Worm (Caenorhabditis elegans) whole organism, L3 larva: ENCODE measurements around the gene C12D8.13.

Experiments used
- R02D3.7 ChIP-seq: fragments of 150-350 bp; optimal IDR thresholded peaks from 2 replicates; lab custom pipeline; 2014; ENCODE audit warnings: missing biosample characterization, missing genetic modification characterization
- ZK546.5 ChIP-seq: sonication (generic microtip); optimal IDR thresholded peaks from 2 replicates; lab custom pipeline; 2017; ENCODE audit warnings: missing biosample characterization, missing genetic modification characterization
- aly-2 ChIP-seq: fragments of 150-350 bp; optimal IDR thresholded peaks from 2 replicates; lab custom pipeline; 2014; ENCODE audit warnings: missing biosample characterization, missing genetic modification characterization
- ama-1 ChIP-seq: fragments of 150-350 bp; optimal IDR thresholded peaks from 2 replicates; lab custom pipeline; 2018
- ceh-16 ChIP-seq: sonication (generic microtip); optimal IDR thresholded peaks from 2 replicates; lab custom pipeline; 2017; ENCODE audit warnings: missing biosample characterization, missing genetic modification characterization
- ceh-28 ChIP-seq: fragments of 150-350 bp; optimal IDR thresholded peaks from 2 replicates; lab custom pipeline; 2014; ENCODE audit warnings: missing biosample characterization, missing genetic modification reagents, missing genetic modification characterization
- ceh-82 ChIP-seq: fragments of 150-350 bp; optimal IDR thresholded peaks from 2 replicates; lab custom pipeline; 2014; ENCODE audit warnings: missing biosample characterization, missing genetic modification characterization
- daf-12 ChIP-seq: fragments of 150-350 bp; optimal IDR thresholded peaks from 2 replicates; lab custom pipeline; 2014; ENCODE audit warnings: missing biosample characterization, missing genetic modification reagents, missing genetic modification characterization
- egl-27 ChIP-seq: sonication (generic microtip); optimal IDR thresholded peaks from 4 replicates; lab custom pipeline; 2017; ENCODE audit warnings: missing biosample characterization, missing genetic modification reagents, missing genetic modification characterization
- egl-5 ChIP-seq: fragments of 150-350 bp; optimal IDR thresholded peaks from 2 replicates; lab custom pipeline; 2017; ENCODE audit warnings: missing biosample characterization, missing genetic modification reagents, missing genetic modification characterization, inconsistent platforms
- elt-1 ChIP-seq: fragments of 150-350 bp; optimal IDR thresholded peaks from 2 replicates; lab custom pipeline; 2014; ENCODE audit warnings: missing biosample characterization, missing genetic modification characterization
- elt-2 ChIP-seq: sonication (generic microtip); optimal IDR thresholded peaks from 2 replicates; lab custom pipeline; 2016; ENCODE audit warnings: missing genetic modification reagents, mild to moderate bottlenecking, missing genetic modification characterization, missing compliant biosample characterization
- elt-3 ChIP-seq, 3 experiments: fragments of 150-350 bp in 1 of 3; sonication (generic microtip) in 2 of 3; optimal IDR thresholded peaks; 2 replicates in 2 of 3; 4 replicates in 1 of 3; lab custom pipeline; 2014 to 2017; ENCODE audit warnings: missing biosample characterization in 3 of 3, missing genetic modification characterization in 3 of 3
- eor-1 ChIP-seq, 2 experiments: fragments of 150-350 bp; optimal IDR thresholded peaks; 2 replicates each; lab custom pipeline; 2014 to 2018; ENCODE audit warnings: missing biosample characterization in 2 of 2, missing genetic modification characterization in 2 of 2
- fkh-10 ChIP-seq: sonication (generic microtip); optimal IDR thresholded peaks from 2 replicates; lab custom pipeline; 2017; ENCODE audit warnings: missing biosample characterization, missing genetic modification reagents, missing genetic modification characterization
- fkh-2 ChIP-seq: fragments of 150-350 bp; optimal IDR thresholded peaks from 2 replicates; lab custom pipeline; 2014; ENCODE audit warnings: missing biosample characterization, missing genetic modification reagents, missing genetic modification characterization
- fos-1 ChIP-seq: fragments of 150-350 bp; optimal IDR thresholded peaks from 2 replicates; lab custom pipeline; 2014; ENCODE audit warnings: missing biosample characterization, missing genetic modification characterization
- hmg-11 ChIP-seq: sonication (generic microtip); optimal IDR thresholded peaks from 2 replicates; lab custom pipeline; 2016; ENCODE audit warnings: missing genetic modification characterization, missing compliant biosample characterization
- jun-1 ChIP-seq: fragments of 150-350 bp; optimal IDR thresholded peaks from 2 replicates; lab custom pipeline; 2014; ENCODE audit warnings: missing biosample characterization, missing genetic modification reagents, missing genetic modification characterization
- lin-15B ChIP-seq: fragments of 150-350 bp; optimal IDR thresholded peaks from 2 replicates; lab custom pipeline; 2014; ENCODE audit warnings: missing biosample characterization, missing genetic modification characterization
- lsy-12 ChIP-seq: sonication (generic microtip); optimal IDR thresholded peaks from 2 replicates; lab custom pipeline; 2016; ENCODE audit warnings: mild to moderate bottlenecking, missing genetic modification characterization, missing compliant biosample characterization
- mdl-1 ChIP-seq: fragments of 150-350 bp; optimal IDR thresholded peaks from 2 replicates; lab custom pipeline; 2014; ENCODE audit warnings: missing biosample characterization, missing genetic modification characterization
- mml-1 ChIP-seq: fragments of 150-350 bp; sonication (generic microtip); optimal IDR thresholded peaks from 3 replicates; lab custom pipeline; 2014; ENCODE audit warnings: missing biosample characterization, missing genetic modification characterization
- nfya-1 ChIP-seq: sonication (generic microtip); optimal IDR thresholded peaks from 2 replicates; lab custom pipeline; 2017; ENCODE audit warnings: missing genetic modification characterization, mild to moderate bottlenecking, missing compliant biosample characterization, antibody characterized with exemption, moderate library complexity; ENCODE audit not compliant: insufficient read depth
- nhr-11 ChIP-seq: fragments of 150-350 bp; optimal IDR thresholded peaks from 2 replicates; lab custom pipeline; 2014; ENCODE audit warnings: missing biosample characterization, missing genetic modification characterization
- nhr-12 ChIP-seq: fragments of 150-350 bp; optimal IDR thresholded peaks from 2 replicates; lab custom pipeline; 2014; ENCODE audit warnings: missing biosample characterization, missing genetic modification characterization
- nhr-23 ChIP-seq: fragments of 150-350 bp; optimal IDR thresholded peaks from 2 replicates; lab custom pipeline; 2014; ENCODE audit warnings: missing biosample characterization, missing genetic modification reagents, missing genetic modification characterization
- nhr-237 ChIP-seq: fragments of 150-350 bp; optimal IDR thresholded peaks from 2 replicates; lab custom pipeline; 2014; ENCODE audit warnings: missing biosample characterization, missing genetic modification characterization
- nhr-25 ChIP-seq: sonication (generic microtip); optimal IDR thresholded peaks from 2 replicates; lab custom pipeline; 2017; ENCODE audit warnings: missing biosample characterization, missing genetic modification characterization
- nhr-28 ChIP-seq: fragments of 150-350 bp; optimal IDR thresholded peaks from 2 replicates; lab custom pipeline; 2014; ENCODE audit warnings: missing biosample characterization, missing genetic modification characterization
- nhr-43 ChIP-seq: sonication (generic microtip); optimal IDR thresholded peaks from 2 replicates; lab custom pipeline; 2016; ENCODE audit warnings: mild to moderate bottlenecking, missing genetic modification characterization, missing compliant biosample characterization; ENCODE audit not compliant: poor library complexity, severe bottlenecking
- nhr-67 ChIP-seq: fragments of 150-350 bp; optimal IDR thresholded peaks from 2 replicates; lab custom pipeline; 2014; ENCODE audit warnings: missing biosample characterization, missing genetic modification characterization
- nhr-77 ChIP-seq: fragments of 150-350 bp; optimal IDR thresholded peaks from 2 replicates; lab custom pipeline; 2014; ENCODE audit warnings: missing biosample characterization, missing genetic modification characterization
- pha-4 ChIP-seq: fragments of 150-350 bp; optimal IDR thresholded peaks from 2 replicates; lab custom pipeline; 2014; ENCODE audit warnings: missing biosample characterization, missing genetic modification reagents, missing genetic modification characterization
- pqm-1 ChIP-seq: fragments of 150-350 bp; optimal IDR thresholded peaks from 2 replicates; lab custom pipeline; 2017; ENCODE audit warnings: missing biosample characterization, missing genetic modification characterization, inconsistent platforms
- sea-2 ChIP-seq: fragments of 150-350 bp; sonication (generic microtip); optimal IDR thresholded peaks from 4 replicates; lab custom pipeline; 2014; ENCODE audit warnings: missing biosample characterization, missing genetic modification reagents, missing genetic modification characterization
- skn-1 ChIP-seq: fragments of 150-350 bp; optimal IDR thresholded peaks from 2 replicates; lab custom pipeline; 2014; ENCODE audit warnings: missing biosample characterization, missing genetic modification characterization
- snpc-4 ChIP-seq: fragments of 150-350 bp; optimal IDR thresholded peaks from 2 replicates; lab custom pipeline; 2014; ENCODE audit warnings: missing biosample characterization, missing genetic modification characterization
- tbx-2 ChIP-seq: sonication (generic microtip); optimal IDR thresholded peaks from 2 replicates; lab custom pipeline; 2016; ENCODE audit warnings: mild to moderate bottlenecking, missing genetic modification characterization, missing compliant biosample characterization
- unc-39 ChIP-seq: sonication (generic microtip); optimal IDR thresholded peaks from 4 replicates; lab custom pipeline; 2017; ENCODE audit warnings: missing biosample characterization, missing genetic modification characterization
- unc-62 ChIP-seq: fragments of 150-350 bp; sonication (generic microtip); optimal IDR thresholded peaks from 4 replicates; lab custom pipeline; 2014; ENCODE audit warnings: missing biosample characterization, missing genetic modification reagents, missing genetic modification characterization
- zag-1 ChIP-seq: fragments of 150-350 bp; optimal IDR thresholded peaks from 2 replicates; lab custom pipeline; 2014; ENCODE audit warnings: missing biosample characterization, missing genetic modification characterization
- ztf-11 ChIP-seq: fragments of 150-350 bp; optimal IDR thresholded peaks from 2 replicates; lab custom pipeline; 2014; ENCODE audit warnings: missing biosample characterization, missing genetic modification characterization

The C12D8.13 gene

ce11 chrV:10205483-10205882 lies 15.0 kb downstream of the C12D8.13 start, which contains the start of gene ZK856.16:
ZK856.16 (minus strand) TSS chrV:10205583.
- TF ChIP-seq egl-27 (tag; lab: Kevin White, UChicago) (no peak), aly-2 (tag; lab: Kevin White, UChicago) (no peak), fkh-10 (GFP tag; lab: Kevin White, UChicago) (no peak), nhr-12 (tag; lab: Kevin White, UChicago) (no peak), mdl-1 (tag; lab: Kevin White, UChicago) (no peak), nhr-77 (tag; lab: Kevin White, UChicago) (no peak), pqm-1 (tag; lab: Kevin White, UChicago) (no peak), daf-12 (tag; lab: Kevin White, UChicago) (no peak), fos-1 (tag; lab: Kevin White, UChicago) (no peak), eor-1 (tag; optimal IDR thresholded peaks at IDR 0.05; lab: Kevin White, UChicago) (no peak), nhr-43 (no peak)

DNA sequence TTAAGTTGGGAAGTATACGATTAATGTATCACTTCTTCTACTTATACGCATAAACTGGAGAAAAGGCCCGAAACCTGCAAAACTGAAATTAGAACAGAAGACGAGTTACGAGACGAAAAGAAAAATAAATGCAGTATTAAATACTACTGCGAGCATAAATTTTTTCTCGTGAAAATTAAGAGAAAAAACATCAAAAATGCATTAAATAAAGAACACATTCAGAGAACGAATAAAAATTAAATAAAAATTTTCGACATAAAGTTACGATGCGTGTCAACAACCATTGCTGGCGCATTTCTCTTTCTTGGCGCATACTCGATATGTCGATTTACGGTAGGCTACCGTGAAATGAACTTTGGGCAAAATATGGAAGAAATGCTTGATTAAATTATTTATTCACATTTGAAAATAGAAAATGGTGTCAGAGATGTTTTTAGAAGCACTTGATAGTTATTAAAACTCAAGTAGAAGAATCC lies 15.6 kb downstream of the C12D8.13 start, which contains the start of the genes ZK856.19 and ZK856.11:
ZK856.19 (minus strand) TSS at position 51 of the 476 bp plus-strand sequence.
ZK856.11 (minus strand) TSS at position 76 of the 476 bp plus-strand sequence.
- TF ChIP-seq skn-1 (no peak), elt-1 (tag; lab: Kevin White, UChicago) (no peak), pha-4 (tag; lab: Kevin White, UChicago) (peak; percentile 88), zag-1 (no peak), nhr-12 (tag; lab: Kevin White, UChicago) (no peak), tbx-2 (tag; lab: Kevin White, UChicago) (peak; percentile 29), lsy-12 (tag; lab: Kevin White, UChicago) (peak; percentile 68), snpc-4 (tag; lab: Kevin White, UChicago) (peak; percentile 60), pqm-1 (tag; lab: Kevin White, UChicago) (peak; percentile 30), ceh-16 (tag; lab: Kevin White, UChicago) (no peak), nhr-25 (tag; lab: Kevin White, UChicago) (no peak), hmg-11 (tag; lab: Kevin White, UChicago) (peak; percentile 28), unc-39 (tag; lab: Kevin White, UChicago) (no peak), egl-5 (tag; lab: Kevin White, UChicago) (no peak), nhr-77 (tag; lab: Kevin White, UChicago) (no peak), ceh-82 (tag; lab: Kevin White, UChicago) (no peak), nhr-67 (tag; lab: Kevin White, UChicago) (no peak), elt-2 (peak; percentile 43), nhr-11 (tag; lab: Kevin White, UChicago) (no peak), nhr-43 (peak; percentile 59), nfya-1 (tag; lab: Kevin White, UChicago) (peak; percentile 61), nhr-28 (tag; lab: Kevin White, UChicago) (no peak), ceh-28 (tag; lab: Kevin White, UChicago) (peak; percentile 33), mml-1 (tag; lab: Kevin White, UChicago) (no peak), eor-1 (tag; optimal IDR thresholded peaks at IDR 0.05; lab: Kevin White, UChicago) (no peak), unc-62 (GFP tag; lab: Kevin White, UChicago) (no peak), nhr-23 (tag; lab: Kevin White, UChicago) (peak; percentile 68), nhr-237 (tag; lab: Kevin White, UChicago) (no peak), R02D3.7 (tag; lab: Kevin White, UChicago) (peak; percentile 86), jun-1 (tag; lab: Kevin White, UChicago) (peak; percentile 39), ztf-11 (tag; lab: Kevin White, UChicago) (no peak), fkh-10 (GFP tag; lab: Kevin White, UChicago) (peak; percentile 28), lin-15B (tag; lab: Kevin White, UChicago) (peak; percentile 92)

- no peak for TF ChIP-seq zag-1
- TF ChIP-seq tbx-2 (tag; lab: Kevin White, UChicago) = no peak
- TF ChIP-seq elt-3 (tag; optimal IDR thresholded peaks at IDR 0.05; lab: Kevin White, UChicago) = peak in 1 of 3 experiments; percentile 14
- TF ChIP-seq egl-5 (tag; lab: Kevin White, UChicago) = no peak
- no peak for TF ChIP-seq mdl-1 (tag; lab: Kevin White, UChicago)
- no peak for TF ChIP-seq lin-15B (tag; lab: Kevin White, UChicago)
- no peak for TF ChIP-seq fkh-2 (tag; lab: Kevin White, UChicago)
- no peak for TF ChIP-seq elt-1 (tag; lab: Kevin White, UChicago)
- TF ChIP-seq sea-2 (GFP tag; lab: Kevin White, UChicago) = no peak
- TF ChIP-seq unc-39 (tag; lab: Kevin White, UChicago) = no peak
- TF ChIP-seq pha-4 (tag; lab: Kevin White, UChicago) = no peak
- TF ChIP-seq nhr-43 = peak; percentile 34
- TF ChIP-seq ZK546.5 (tag; lab: Kevin White, UChicago) = no peak
- peak; percentile 91 for TF ChIP-seq pqm-1 (tag; lab: Kevin White, UChicago)
- no peak for TF ChIP-seq hmg-11 (tag; lab: Kevin White, UChicago)
- no peak for TF ChIP-seq ama-1 (lab: Kevin White, UChicago)
- peak; percentile 41 for TF ChIP-seq snpc-4 (tag; lab: Kevin White, UChicago)
- TF ChIP-seq eor-1 (tag; optimal IDR thresholded peaks at IDR 0.05; lab: Kevin White, UChicago) = no peak
- TF ChIP-seq nhr-237 (tag; lab: Kevin White, UChicago) = no peak
- TF ChIP-seq ceh-28 (tag; lab: Kevin White, UChicago) = peak; percentile 86
- TF ChIP-seq skn-1 = no peak
- TF ChIP-seq aly-2 (tag; lab: Kevin White, UChicago) = no peak
- no peak for TF ChIP-seq nhr-77 (tag; lab: Kevin White, UChicago)
- TF ChIP-seq fos-1 (tag; lab: Kevin White, UChicago) = no peak
- no peak for TF ChIP-seq fkh-10 (GFP tag; lab: Kevin White, UChicago)
- TF ChIP-seq ztf-11 (tag; lab: Kevin White, UChicago) = no peak
- no peak for TF ChIP-seq lsy-12 (tag; lab: Kevin White, UChicago)
- TF ChIP-seq mml-1 (tag; lab: Kevin White, UChicago) = no peak
- TF ChIP-seq daf-12 (tag; lab: Kevin White, UChicago) = no peak
- TF ChIP-seq ceh-82 (tag; lab: Kevin White, UChicago) = no peak
- TF ChIP-seq nhr-25 (tag; lab: Kevin White, UChicago) = no peak
These were observed 17.0 kb downstream of the C12D8.13 start, which contains the start of gene chpf-1 for ce11 chrV:10203435-10204009. chpf-1 (minus strand) TSS chrV:10203485.
